Worm (Caenorhabditis elegans): ENCODE results near the gene znf-782.

DNA sequence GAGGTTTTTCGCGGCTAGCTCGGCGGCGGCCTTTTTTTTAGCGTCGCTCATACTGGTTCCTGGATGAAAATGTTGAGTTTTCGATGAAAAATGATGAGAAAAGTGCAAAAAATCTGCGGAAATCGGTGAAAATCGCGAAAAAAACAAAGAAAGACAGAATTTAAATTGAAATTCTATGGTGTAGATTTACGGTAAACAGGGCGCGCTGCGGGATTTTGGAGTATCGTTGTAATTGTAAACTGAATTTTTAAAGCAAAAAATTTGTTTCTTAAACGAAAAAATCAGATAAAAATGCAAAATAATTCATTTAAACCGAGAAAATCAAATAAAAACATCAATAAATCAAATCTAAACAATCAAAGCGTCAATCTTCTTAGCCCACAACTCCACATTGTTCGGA, 12.6 kb downstream of the znf-782 start, which contains the start of gene dcap-1:
- TF ChIP-seq sea-1 (GFP tag; conservative IDR thresholded peaks at IDR 0.05) (no peak), hmg-4 (GFP tag; optimal IDR thresholded peaks at IDR 0.05) (no peak), flt-1 (GFP tag; IDR thresholded peaks at IDR 0.05) (no peak), tra-4 (tag; optimal IDR thresholded peaks at IDR 0.05) (peak; percentile 40), aly-1 (tag; optimal IDR thresholded peaks at IDR 0.05) (no peak), ama-1 (optimal IDR thresholded peaks at IDR 0.05) (no peak), pes-1 (GFP tag; IDR thresholded peaks at IDR 0.05) (no peak)
